Fruit fly (Drosophila melanogaster): ENCODE results near the gene Sil1.

dm6 chr3R:25277112-25277511 is 41.8 kb upstream of the Sil1 start, which contains the start of gene CG10513:
- TF ChIP-seq CG8478 (optimal IDR thresholded peaks at IDR 0.05) (no peak), pan (optimal IDR thresholded peaks at IDR 0.05) (no peak), psq (optimal IDR thresholded peaks at IDR 0.05) (no peak), Dll (optimal IDR thresholded peaks at IDR 0.05) (no peak), usp (GFP tag; optimal IDR thresholded peaks at IDR 0.05) (no peak)

Measured in whole organism.